Worm (Caenorhabditis elegans) whole organism, young adult: ENCODE measurements around the gene srt-27.

Experiments used
- B0019.2 ChIP-seq: fragments of 200-800 bp; sonication (Bioruptor generic); conservative IDR thresholded peaks from 2 replicates; pipeline ENCODE4 v1.3.6; 2022; ENCODE audit warnings: missing genetic modification reagents, missing genetic modification characterization, missing compliant biosample characterization
- B0261.1 ChIP-seq: sonication (generic microtip); optimal IDR thresholded peaks from 2 replicates; lab custom pipeline; 2016; ENCODE audit warnings: mild to moderate bottlenecking, missing genetic modification characterization, moderate library complexity, missing compliant biosample characterization
- C17E4.6 ChIP-seq: fragments of 200-800 bp; sonication (Bioruptor generic); IDR thresholded peaks from 2 replicates; pipeline ENCODE4 v1.3.6; 2022; ENCODE audit warnings: missing genetic modification reagents, missing genetic modification characterization, missing compliant biosample characterization
- F10E7.11 ChIP-seq: sonication (generic microtip); optimal IDR thresholded peaks from 2 replicates; lab custom pipeline; 2017; ENCODE audit warnings: mild to moderate bottlenecking, missing genetic modification characterization, moderate library complexity, missing compliant biosample characterization
- F39B2.1 ChIP-seq: fragments of 200-800 bp; sonication (Bioruptor generic); IDR thresholded peaks from 2 replicates; pipeline ENCODE4 v1.3.6; 2022; ENCODE audit warnings: missing genetic modification reagents, missing genetic modification characterization, missing compliant biosample characterization
- F57C9.4 ChIP-seq: sonication (generic microtip); optimal IDR thresholded peaks from 2 replicates; lab custom pipeline; 2017; ENCODE audit warnings: mild to moderate bottlenecking, missing genetic modification characterization, missing compliant biosample characterization
- K12H6.12 ChIP-seq: fragments of 200-800 bp; sonication (Bioruptor generic); optimal IDR thresholded peaks from 2 replicates; lab custom pipeline; 2018; ENCODE audit warnings: mild to moderate bottlenecking, missing genetic modification characterization, missing compliant biosample characterization
- T07F8.4 ChIP-seq: sonication (generic microtip); optimal IDR thresholded peaks from 2 replicates; lab custom pipeline; 2016; ENCODE audit warnings: mild to moderate bottlenecking, missing genetic modification characterization, moderate library complexity, missing compliant biosample characterization
- Y67H2A.10 ChIP-seq: fragments of 200-800 bp; sonication (Bioruptor generic); conservative IDR thresholded peaks from 2 replicates; pipeline ENCODE4 v1.3.6; 2022; ENCODE audit warnings: missing genetic modification reagents, missing genetic modification characterization, missing compliant biosample characterization
- ZK185.1 ChIP-seq: sonication (generic microtip); optimal IDR thresholded peaks from 2 replicates; lab custom pipeline; 2016; ENCODE audit warnings: mild to moderate bottlenecking, missing genetic modification characterization, missing compliant biosample characterization; ENCODE audit not compliant: poor library complexity, severe bottlenecking
- atf-7 ChIP-seq: sonication (generic microtip); optimal IDR thresholded peaks from 2 replicates; lab custom pipeline; 2017; ENCODE audit warnings: mild to moderate bottlenecking, missing genetic modification characterization, missing compliant biosample characterization
- cebp-2 ChIP-seq: fragments of 200-800 bp; sonication (Bioruptor generic); IDR thresholded peaks from 2 replicates; pipeline ENCODE4 v1.3.6; 2022; ENCODE audit warnings: missing genetic modification characterization, missing compliant biosample characterization
- ceh-100 ChIP-seq: fragments of 200-800 bp; sonication (Bioruptor generic); IDR thresholded peaks from 2 replicates; pipeline ENCODE4 v1.3.6; 2022; ENCODE audit warnings: missing genetic modification reagents, missing genetic modification characterization, missing compliant biosample characterization
- ceh-27 ChIP-seq: fragments of 200-800 bp; sonication (Bioruptor generic); optimal IDR thresholded peaks from 2 replicates; lab custom pipeline; 2018; ENCODE audit warnings: mild to moderate bottlenecking, missing genetic modification characterization, moderate library complexity, missing compliant biosample characterization
- ceh-79 ChIP-seq: sonication (generic microtip); optimal IDR thresholded peaks from 2 replicates; lab custom pipeline; 2017; ENCODE audit warnings: mild to moderate bottlenecking, missing genetic modification characterization, missing compliant biosample characterization
- ceh-91 ChIP-seq: fragments of 200-800 bp; sonication (Bioruptor generic); IDR thresholded peaks from 2 replicates; pipeline ENCODE4 v1.3.6; 2022; ENCODE audit warnings: missing genetic modification reagents, missing genetic modification characterization, missing compliant biosample characterization
- die-1 ChIP-seq: sonication (generic microtip); optimal IDR thresholded peaks from 2 replicates; lab custom pipeline; 2016; ENCODE audit warnings: missing genotype, mild to moderate bottlenecking, missing genetic modification characterization, missing compliant biosample characterization
- egl-18 ChIP-seq: fragments of 200-800 bp; sonication (Bioruptor generic); IDR thresholded peaks from 2 replicates; pipeline ENCODE4 v1.3.6; 2022; ENCODE audit warnings: missing genetic modification reagents, missing genetic modification characterization, missing compliant biosample characterization
- egrh-3 ChIP-seq: fragments of 200-800 bp; sonication (Bioruptor generic); IDR thresholded peaks from 2 replicates; pipeline ENCODE4 v1.3.6; 2022; ENCODE audit warnings: missing genetic modification reagents, missing genetic modification characterization, missing compliant biosample characterization
- fkh-3 ChIP-seq: sonication (generic microtip); optimal IDR thresholded peaks from 2 replicates; lab custom pipeline; 2016; ENCODE audit warnings: mild to moderate bottlenecking, missing genetic modification characterization, missing compliant biosample characterization
- hlh-26 ChIP-seq: fragments of 200-800 bp; sonication (Bioruptor generic); conservative IDR thresholded peaks from 2 replicates; pipeline ENCODE4 v1.3.6; 2022; ENCODE audit warnings: missing genetic modification reagents, missing genetic modification characterization, missing compliant biosample characterization
- hmg-1.2 ChIP-seq: fragments of 200-800 bp; sonication (Bioruptor generic); IDR thresholded peaks from 2 replicates; pipeline ENCODE4 v1.3.6; 2022; ENCODE audit warnings: missing genetic modification reagents, missing genetic modification characterization, missing compliant biosample characterization
- hrde-1 ChIP-seq: sonication (generic microtip); optimal IDR thresholded peaks from 2 replicates; lab custom pipeline; 2016; ENCODE audit warnings: missing genetic modification characterization, mild to moderate bottlenecking, missing compliant biosample characterization, moderate library complexity, missing genotype, missing genetic modification reagents, borderline replicate concordance
- let-526 ChIP-seq: fragments of 200-800 bp; sonication (Bioruptor generic); IDR thresholded peaks from 2 replicates; pipeline ENCODE4 v1.3.6; 2022; ENCODE audit warnings: missing genetic modification reagents, missing genetic modification characterization, missing compliant biosample characterization
- let-607 ChIP-seq, 2 experiments: fragments of 200-800 bp in 1 of 2; sonication (Bioruptor generic) in 1 of 2; sonication (generic microtip) in 1 of 2; optimal IDR thresholded peaks; 2 replicates each; lab custom pipeline; 2016 to 2018; ENCODE audit warnings: mild to moderate bottlenecking in 2 of 2, missing compliant biosample characterization in 2 of 2, missing genetic modification characterization in 2 of 2, moderate library complexity in 2 of 2, missing genotype in 1 of 2
- lin-26 ChIP-seq: fragments of 200-800 bp; sonication (Bioruptor generic); IDR thresholded peaks from 2 replicates; pipeline ENCODE4 v1.3.6; 2022; ENCODE audit warnings: missing genetic modification reagents, missing genetic modification characterization, missing compliant biosample characterization
- lin-40 ChIP-seq: sonication (generic microtip); optimal IDR thresholded peaks from 2 replicates; lab custom pipeline; 2016; ENCODE audit warnings: missing genetic modification characterization, mild to moderate bottlenecking, missing compliant biosample characterization, missing genotype, missing genetic modification reagents
- lsy-27 ChIP-seq: sonication (generic microtip); optimal IDR thresholded peaks from 2 replicates; lab custom pipeline; 2017; ENCODE audit warnings: missing genetic modification characterization, mild to moderate bottlenecking, missing compliant biosample characterization, antibody characterized with exemption, missing genotype, borderline replicate concordance; ENCODE audit not compliant: insufficient read depth
- mcd-1 ChIP-seq: fragments of 200-800 bp; sonication (Bioruptor generic); IDR thresholded peaks from 2 replicates; pipeline ENCODE4 v1.3.6; 2022; ENCODE audit warnings: missing genetic modification reagents, missing genetic modification characterization, missing compliant biosample characterization
- nfyb-1 ChIP-seq: fragments of 200-800 bp; sonication (Bioruptor generic); IDR thresholded peaks from 2 replicates; pipeline ENCODE4 v1.3.6; 2022; ENCODE audit warnings: missing genetic modification reagents, missing genetic modification characterization, missing compliant biosample characterization
- nhr-120 ChIP-seq: fragments of 200-800 bp; sonication (Bioruptor generic); IDR thresholded peaks from 2 replicates; pipeline ENCODE4 v1.3.6; 2022; ENCODE audit warnings: missing genetic modification characterization, missing compliant biosample characterization
- pbrm-1 ChIP-seq: fragments of 200-800 bp; sonication (Bioruptor generic); IDR thresholded peaks from 2 replicates; pipeline ENCODE4 v1.3.6; 2022; ENCODE audit warnings: missing genetic modification reagents, missing genetic modification characterization, missing compliant biosample characterization
- pha-4 ChIP-seq: fragments of 150-350 bp; sonication (generic microtip); optimal IDR thresholded peaks from 2 replicates; lab custom pipeline; 2014; ENCODE audit warnings: missing biosample characterization, missing genetic modification reagents, missing genetic modification characterization
- rcor-1 ChIP-seq: fragments of 200-800 bp; sonication (Bioruptor generic); IDR thresholded peaks from 2 replicates; pipeline ENCODE4 v1.3.6; 2022; ENCODE audit warnings: missing genetic modification reagents, missing genetic modification characterization, missing compliant biosample characterization
- rec-8 ChIP-seq, 2 experiments: sonication (generic microtip); optimal IDR thresholded peaks; 2 replicates each; lab custom pipeline; 2016; ENCODE audit warnings: mild to moderate bottlenecking in 2 of 2, missing genetic modification characterization in 2 of 2, missing genetic modification reagents in 2 of 2, missing genotype in 2 of 2, missing biosample characterization in 1 of 2, missing compliant biosample characterization in 1 of 2, moderate library complexity in 1 of 2
- rpc-1 ChIP-seq, 2 experiments: fragments of 150-350 bp in 1 of 2; sonication (generic microtip) in 1 of 2; optimal IDR thresholded peaks; 2 replicates each; lab custom pipeline; 2014 to 2018; ENCODE audit warnings: missing biosample characterization in 1 of 2, missing genetic modification characterization in 1 of 2, missing genetic modification reagents in 1 of 2, missing genotype in 1 of 2
- sea-2 ChIP-seq: fragments of 200-800 bp; sonication (Bioruptor generic); IDR thresholded peaks from 2 replicates; pipeline ENCODE4 v1.3.6; 2022; ENCODE audit warnings: missing genetic modification characterization, missing compliant biosample characterization
- snpc-4 ChIP-seq, 5 experiments: fragments of 150-350 bp in 1 of 5; sonication (generic microtip) in 4 of 5; optimal IDR thresholded peaks; 2 replicates each; lab custom pipeline; 2014 to 2018; ENCODE audit warnings: missing genetic modification characterization in 5 of 5, missing biosample characterization in 3 of 5, antibody characterized with exemption in 2 of 5, mild to moderate bottlenecking in 2 of 5, missing compliant biosample characterization in 2 of 5, missing genotype in 2 of 5, moderate library complexity in 2 of 5, missing genetic modification reagents in 1 of 5
- tbp1 ChIP-seq: fragments of 200-800 bp; sonication (Bioruptor generic); optimal IDR thresholded peaks from 2 replicates; lab custom pipeline; 2018; ENCODE audit warnings: mild to moderate bottlenecking, missing genetic modification characterization, missing compliant biosample characterization
- unc-130 ChIP-seq: sonication (generic microtip); optimal IDR thresholded peaks from 2 replicates; lab custom pipeline; 2016; ENCODE audit warnings: missing genetic modification reagents, missing genetic modification characterization, missing compliant biosample characterization
- ztf-6 ChIP-seq: fragments of 200-800 bp; sonication (Bioruptor generic); IDR thresholded peaks from 2 replicates; pipeline ENCODE4 v1.3.6; 2022; ENCODE audit warnings: missing genetic modification reagents, missing genetic modification characterization, missing compliant biosample characterization

Gene srt-27

ce11 chrV:2683497-2683896 lies 37.2 kb downstream of the srt-27 start:
- TF ChIP-seq snpc-4 (GFP tag; optimal IDR thresholded peaks at IDR 0.05; lab: Kevin White, UChicago), result no peak
- no peak for TF ChIP-seq snpc-4 (tag; optimal IDR thresholded peaks at IDR 0.05; lab: Kevin White, UChicago)
- no peak for TF ChIP-seq ZK185.1 (tag; lab: Kevin White, UChicago)
- TF ChIP-seq K12H6.12 (tag; lab: Kevin White, UChicago), result no peak
- TF ChIP-seq let-607 (tag; optimal IDR thresholded peaks at IDR 0.05; lab: Kevin White, UChicago), result no peak
- TF ChIP-seq ceh-91 (GFP tag; lab: Robert Waterston, UW), result no peak
- no peak for TF ChIP-seq tbp1 (GFP tag; lab: Kevin White, UChicago)

DNA sequence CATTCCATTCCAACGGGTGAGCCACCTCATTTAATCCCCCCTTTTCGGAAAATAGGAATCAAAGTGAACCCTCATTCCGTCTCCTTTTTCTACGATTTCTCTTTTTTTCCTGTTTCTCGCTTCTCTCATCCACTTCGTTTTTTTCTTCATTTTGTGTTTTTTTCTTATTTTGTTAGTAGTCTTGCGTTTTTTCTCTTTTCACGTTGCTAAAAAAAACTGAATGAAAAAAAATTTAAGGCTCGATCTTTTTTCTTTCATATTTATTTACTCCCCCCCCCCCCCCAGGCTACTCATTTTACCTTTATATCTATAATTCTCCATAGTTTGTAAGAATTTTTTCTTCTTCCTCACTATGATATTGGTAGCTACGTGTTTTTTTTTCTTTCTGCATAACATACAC lies 43.0 kb downstream of the srt-27 start:
- no peak for TF ChIP-seq hlh-26 (GFP tag; lab: Robert Waterston, UW)
- TF ChIP-seq B0019.2 (GFP tag; lab: Robert Waterston, UW), result no peak

- 0 out of 2 replicates have a peak, but pooled peaks have one; percentile 6 for TF ChIP-seq nfyb-1 (GFP tag; lab: Robert Waterston, UW)
- no peak for TF ChIP-seq egl-18 (GFP tag; lab: Robert Waterston, UW)
Observed at ce11 chrV:2675692-2676091, 45.0 kb downstream of the srt-27 start.

DNA sequence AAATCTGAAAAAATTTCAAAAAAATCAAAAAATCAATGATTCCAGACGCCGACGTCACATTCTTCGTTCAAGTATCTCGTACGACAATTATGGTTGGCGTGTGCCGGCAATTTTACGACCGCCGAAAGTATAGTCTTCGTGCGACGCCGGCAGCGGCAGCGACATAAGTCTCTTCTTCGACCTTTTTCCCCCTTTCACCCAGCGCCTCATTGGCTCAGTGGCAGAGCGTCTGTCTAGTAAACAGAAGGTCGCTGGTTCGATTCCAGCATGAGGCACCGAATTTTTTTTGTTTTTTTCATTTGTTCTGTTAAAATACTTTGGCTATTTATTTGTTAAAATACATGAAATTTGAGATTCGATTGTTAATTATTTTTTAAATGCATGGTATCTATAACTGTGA lies 46.9 kb downstream of the srt-27 start:
- TF ChIP-seq lin-40 (tag; lab: Kevin White, UChicago) (peak; percentile 38), pha-4 (tag; lab: Kevin White, UChicago) (no peak), cebp-2 (GFP tag; lab: Robert Waterston, UW) (no peak), sea-2 (GFP tag; lab: Robert Waterston, UW) (no peak), hrde-1 (tag; lab: Kevin White, UChicago) (no peak), ceh-79 (no peak), hlh-26 (GFP tag; lab: Robert Waterston, UW) (no peak), ceh-100 (GFP tag; lab: Robert Waterston, UW) (peak; percentile 74), egrh-3 (peak; percentile 55), hmg-1.2 (peak; percentile 67), C17E4.6 (GFP tag; lab: Robert Waterston, UW) (no peak), ceh-27 (GFP tag; lab: Kevin White, UChicago) (peak; percentile 62), let-607 (tag; optimal IDR thresholded peaks at IDR 0.05; lab: Kevin White, UChicago) (no peak), pbrm-1 (GFP tag; lab: Robert Waterston, UW) (peak; percentile 71; the same call in 1 of the 2 replicates), rec-8 (tag; optimal IDR thresholded peaks at IDR 0.05; lab: Kevin White, UChicago) (peak; percentile 6 to 37), rcor-1 (GFP tag; lab: Robert Waterston, UW) (peak; percentile 76), Y67H2A.10 (no peak), mcd-1 (GFP tag; lab: Robert Waterston, UW) (peak; percentile 85), lsy-27 (tag; lab: Kevin White, UChicago) (peak; percentile 15), atf-7 (tag; lab: Kevin White, UChicago) (peak; percentile 32), rpc-1 (optimal IDR thresholded peaks at IDR 0.05; lab: Kevin White, UChicago) (peak; percentile 72), rpc-1 (tag; optimal IDR thresholded peaks at IDR 0.05; lab: Kevin White, UChicago) (peak; percentile 80), B0261.1 (tag; lab: Kevin White, UChicago) (peak; percentile 77), egl-18 (GFP tag; lab: Robert Waterston, UW) (0 out of 2 replicates have a peak, but pooled peaks have one; percentile 34), F10E7.11 (tag; lab: Kevin White, UChicago) (no peak), T07F8.4 (tag; lab: Kevin White, UChicago) (peak; percentile 57), nhr-120 (GFP tag; lab: Robert Waterston, UW) (no peak), fkh-3 (tag; lab: Kevin White, UChicago) (no peak), lin-26 (peak; percentile 84), let-526 (GFP tag; lab: Robert Waterston, UW) (no peak), unc-130 (GFP tag; lab: Kevin White, UChicago) (peak; percentile 29), die-1 (peak; percentile 67), ztf-6 (GFP tag; lab: Robert Waterston, UW) (no peak), F57C9.4 (tag; lab: Kevin White, UChicago) (no peak), F39B2.1 (GFP tag; lab: Robert Waterston, UW) (no peak)
